Fruit fly (Drosophila melanogaster): ENCODE measurements around the gene rux.

The rux gene

DNA sequence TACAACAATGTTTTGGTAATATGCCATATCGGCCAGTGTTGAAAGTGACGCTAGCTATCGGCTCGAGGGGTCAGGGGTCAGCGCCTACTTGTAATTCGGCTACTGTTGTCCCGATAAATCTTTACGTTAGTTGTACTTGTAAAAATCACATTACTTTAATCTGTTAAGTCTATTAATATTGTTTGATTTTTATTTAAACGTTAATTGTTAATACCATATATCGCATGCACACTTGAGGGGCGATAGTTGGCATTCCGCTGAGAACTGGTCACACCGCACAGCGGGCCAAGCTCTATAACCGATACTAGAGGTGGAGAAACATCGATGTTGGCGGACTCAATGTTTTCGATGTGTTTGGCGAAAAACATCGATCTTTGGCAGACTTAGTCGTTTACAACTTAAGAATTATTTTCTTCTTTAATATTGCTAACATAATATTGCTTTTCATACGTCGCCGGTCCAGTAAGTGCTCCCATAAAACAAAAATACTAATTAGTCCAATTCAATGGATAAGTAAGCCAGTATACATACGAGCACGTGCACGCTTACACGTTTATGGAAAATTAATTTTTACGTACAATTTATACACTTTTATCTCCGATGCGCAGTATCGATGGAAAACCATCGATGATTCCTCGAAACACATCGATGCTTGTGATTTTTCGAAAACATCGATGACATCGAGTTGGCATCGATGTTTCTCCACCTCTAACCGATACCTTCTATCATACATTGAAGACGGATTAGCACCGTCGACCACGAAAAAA lies at the start of gene rux, which contains the start of gene MCTS1 (continued):
- peak; percentile 23 for TF ChIP-seq Nf-YC (tag; optimal IDR thresholded peaks at IDR 0.05)
- TF ChIP-seq Antp (GFP tag; optimal IDR thresholded peaks at IDR 0.05), result peak; percentile 19
- TF ChIP-seq crol (GFP tag; IDR thresholded peaks at IDR 0.05), result 0 out of 2 replicates have a peak, but pooled peaks have one; percentile 13
- TF ChIP-seq CTCF (GFP tag; optimal IDR thresholded peaks at IDR 0.05), result no peak
- peak; percentile 28 for TF ChIP-seq CG12769 (tag; optimal IDR thresholded peaks at IDR 0.05)
- TF ChIP-seq sd (tag; optimal IDR thresholded peaks at IDR 0.05), result peak; percentile 30
- TF ChIP-seq CG4282 (GFP tag; optimal IDR thresholded peaks at IDR 0.05), result no peak
- TF ChIP-seq Max (GFP tag; optimal IDR thresholded peaks at IDR 0.05), result no peak
- TF ChIP-seq Dip3 (GFP tag; optimal IDR thresholded peaks at IDR 0.05), result peak; percentile 40
- peak; percentile 8 for TF ChIP-seq tup (GFP tag; optimal IDR thresholded peaks at IDR 0.05)
- no peak for TF ChIP-seq CG15479 (GFP tag; optimal IDR thresholded peaks at IDR 0.05)
- 0 out of 2 replicates have a peak, but pooled peaks have one; percentile 34 for TF ChIP-seq vvl (GFP tag; IDR thresholded peaks at IDR 0.05)
- TF ChIP-seq stwl (tag; optimal IDR thresholded peaks at IDR 0.05), result peak; percentile 51
- TF ChIP-seq jing (GFP tag; optimal IDR thresholded peaks at IDR 0.05), result no peak
- TF ChIP-seq Lhr (GFP tag; optimal IDR thresholded peaks at IDR 0.05), result peak; percentile 77
- no peak for TF ChIP-seq NC2α (GFP tag; optimal IDR thresholded peaks at IDR 0.05)
- peak; percentile 31 for TF ChIP-seq sug (tag; optimal IDR thresholded peaks at IDR 0.05)
- TF ChIP-seq CG8281 (tag; optimal IDR thresholded peaks at IDR 0.05), result no peak
- TF ChIP-seq CG2116 (GFP tag; optimal IDR thresholded peaks at IDR 0.05), result peak; percentile 72
- TF ChIP-seq CG1233 (GFP tag; optimal IDR thresholded peaks at IDR 0.05), result no peak
- TF ChIP-seq sc (optimal IDR thresholded peaks at IDR 0.05), result no peak
- TF ChIP-seq sc (GFP tag; optimal IDR thresholded peaks at IDR 0.05), result no peak
- no peak for TF ChIP-seq E2f1 (GFP tag; IDR thresholded peaks at IDR 0.05)
- TF ChIP-seq tll (GFP tag; optimal IDR thresholded peaks at IDR 0.05), result peak in 1 of 2 experiments; percentile 54
- TF ChIP-seq row (GFP tag; IDR thresholded peaks at IDR 0.05), result peak; percentile 87
- peak; percentile 96 for TF ChIP-seq Scr (GFP tag; IDR thresholded peaks at IDR 0.05; ENCODE audit: partially characterized antibody)
- TF ChIP-seq CG4404 (GFP tag; IDR thresholded peaks at IDR 0.05), result peak; percentile 37
- peak; percentile 22 for TF ChIP-seq tin (GFP tag; optimal IDR thresholded peaks at IDR 0.05)
- peak; percentile 3 for TF ChIP-seq CG13624 (GFP tag; optimal IDR thresholded peaks at IDR 0.05)
- TF ChIP-seq CG9437 (GFP tag; optimal IDR thresholded peaks at IDR 0.05), result peak; percentile 34
- TF ChIP-seq CG10462 (GFP tag; optimal IDR thresholded peaks at IDR 0.05), result no peak
- no peak for TF ChIP-seq Fer3 (tag; optimal IDR thresholded peaks at IDR 0.05)
- peak; percentile 53 for TF ChIP-seq CG6272 (GFP tag; IDR thresholded peaks at IDR 0.05)
- TF ChIP-seq CG18262 (tag; optimal IDR thresholded peaks at IDR 0.05), result peak; percentile 25
- TF ChIP-seq CG17612 (GFP tag; IDR thresholded peaks at IDR 0.05), result no peak
- TF ChIP-seq Ada2b (GFP tag; IDR thresholded peaks at IDR 0.05), result 0 out of 2 replicates have a peak, but pooled peaks have one; percentile 27
- TF ChIP-seq Dref (GFP tag; IDR thresholded peaks at IDR 0.05), result peak; percentile 93
- peak; percentile 64 for TF ChIP-seq nmo (GFP tag; optimal IDR thresholded peaks at IDR 0.05)
- peak; percentile 21; the same call in 1 of the 2 replicates for TF ChIP-seq klu (GFP tag; IDR thresholded peaks at IDR 0.05)
- TF ChIP-seq CG5245 (GFP tag; optimal IDR thresholded peaks at IDR 0.05), result peak; percentile 2
- TF ChIP-seq dimm (GFP tag; IDR thresholded peaks at IDR 0.05), result no peak
- peak; percentile 28 for TF ChIP-seq YL-1 (GFP tag; optimal IDR thresholded peaks at IDR 0.05)
- TF ChIP-seq ato (GFP tag; IDR thresholded peaks at IDR 0.05; ENCODE audit: partially characterized antibody), result peak; percentile 86
- peak; percentile 44; the same call in 1 of the 2 replicates for TF ChIP-seq CG32532 (GFP tag; IDR thresholded peaks at IDR 0.05)
- peak; percentile 43 for TF ChIP-seq Dad (GFP tag; optimal IDR thresholded peaks at IDR 0.05)
- TF ChIP-seq CG17186 (GFP tag; optimal IDR thresholded peaks at IDR 0.05), result peak; percentile 42
- no peak for TF ChIP-seq ro (GFP tag; IDR thresholded peaks at IDR 0.05)
- TF ChIP-seq CG2129 (GFP tag; IDR thresholded peaks at IDR 0.05; ENCODE audit: partially characterized antibody), result peak; percentile 93
- TF ChIP-seq NFAT (GFP tag; IDR thresholded peaks at IDR 0.05), result peak; percentile 65
- peak; percentile 49 for TF ChIP-seq mam (GFP tag; optimal IDR thresholded peaks at IDR 0.05)

All from whole organism, embryonic.